Worm (Caenorhabditis elegans): ENCODE data around the gene F38A6.4.

The F38A6.4 gene

DNA sequence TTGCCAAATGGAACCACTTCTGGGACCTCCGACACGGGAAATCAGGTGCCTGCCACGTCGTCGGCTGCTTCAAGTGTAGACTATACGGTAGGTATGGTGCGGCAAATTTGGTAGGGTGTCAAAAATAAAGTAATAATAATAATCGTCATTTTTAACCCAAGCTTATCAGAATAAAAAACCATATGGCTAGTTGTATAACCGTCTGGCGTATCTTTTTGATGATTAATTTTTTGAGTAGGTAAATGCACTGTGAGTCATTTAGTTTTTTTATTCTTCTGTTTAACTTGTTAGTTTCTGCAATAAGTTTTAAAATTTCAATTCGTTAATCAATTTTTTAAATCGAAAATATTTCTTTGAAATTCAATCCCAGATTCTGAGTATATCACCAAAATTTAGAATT lies 19.7 kb downstream of the F38A6.4 start:
- TF ChIP-seq fkh-10 (GFP tag; optimal IDR thresholded peaks at IDR 0.05) (no peak), dve-1 (tag; optimal IDR thresholded peaks at IDR 0.05; ENCODE audit: insufficient read depth) (peak; percentile 21), pha-4 (GFP tag; IDR thresholded peaks at IDR 0.05) (peak; percentile 6; the same call in 1 of the 2 replicates), pha-4 (tag; optimal IDR thresholded peaks at IDR 0.05) (peak; percentile 81), lin-1 (GFP tag; IDR thresholded peaks at IDR 0.05) (no peak), ceh-62 (tag; optimal IDR thresholded peaks at IDR 0.05) (no peak), arid-1 (GFP tag; conservative IDR thresholded peaks at IDR 0.05) (no peak), F37D6.2 (tag; optimal IDR thresholded peaks at IDR 0.05) (no peak), dmd-9 (GFP tag; IDR thresholded peaks at IDR 0.05) (no peak), aha-1 (tag) (peak; percentile 69), pqm-1 (tag; optimal IDR thresholded peaks at IDR 0.05) (no peak), daf-19 (GFP tag; conservative IDR thresholded peaks at IDR 0.05) (no peak), sdz-12 (GFP tag; optimal IDR thresholded peaks at IDR 0.05) (no peak), nhr-25 (tag; optimal IDR thresholded peaks at IDR 0.05; ENCODE audit: borderline replicate concordance, insufficient read depth) (no peak), mdt-29 (GFP tag; IDR thresholded peaks at IDR 0.05) (no peak), daf-8 (GFP tag; IDR thresholded peaks at IDR 0.05) (no peak), daf-16 (GFP tag; optimal IDR thresholded peaks at IDR 0.05) (no peak), daf-16 (tag; optimal IDR thresholded peaks at IDR 0.05) (peak; percentile 6), attf-4 (tag; optimal IDR thresholded peaks at IDR 0.05) (no peak), nhr-76 (tag; optimal IDR thresholded peaks at IDR 0.05) (no peak), daf-12 (tag; optimal IDR thresholded peaks at IDR 0.05) (no peak), nhr-111 (GFP tag; optimal IDR thresholded peaks at IDR 0.05) (no peak), F44E2.7 (GFP tag; IDR thresholded peaks at IDR 0.05) (no peak), ceh-32 (tag; optimal IDR thresholded peaks at IDR 0.05; ENCODE audit: poor library complexity) (no peak), vab-7 (GFP tag; IDR thresholded peaks at IDR 0.05) (no peak), nhr-41 (GFP tag; IDR thresholded peaks at IDR 0.05) (no peak), T20F7.1 (GFP tag; optimal IDR thresholded peaks at IDR 0.05) (no peak), unc-39 (tag; optimal IDR thresholded peaks at IDR 0.05) (no peak), lin-39 (tag; optimal IDR thresholded peaks at IDR 0.05) (no peak), dpl-1 (GFP tag; optimal IDR thresholded peaks at IDR 0.05) (no peak)

DNA sequence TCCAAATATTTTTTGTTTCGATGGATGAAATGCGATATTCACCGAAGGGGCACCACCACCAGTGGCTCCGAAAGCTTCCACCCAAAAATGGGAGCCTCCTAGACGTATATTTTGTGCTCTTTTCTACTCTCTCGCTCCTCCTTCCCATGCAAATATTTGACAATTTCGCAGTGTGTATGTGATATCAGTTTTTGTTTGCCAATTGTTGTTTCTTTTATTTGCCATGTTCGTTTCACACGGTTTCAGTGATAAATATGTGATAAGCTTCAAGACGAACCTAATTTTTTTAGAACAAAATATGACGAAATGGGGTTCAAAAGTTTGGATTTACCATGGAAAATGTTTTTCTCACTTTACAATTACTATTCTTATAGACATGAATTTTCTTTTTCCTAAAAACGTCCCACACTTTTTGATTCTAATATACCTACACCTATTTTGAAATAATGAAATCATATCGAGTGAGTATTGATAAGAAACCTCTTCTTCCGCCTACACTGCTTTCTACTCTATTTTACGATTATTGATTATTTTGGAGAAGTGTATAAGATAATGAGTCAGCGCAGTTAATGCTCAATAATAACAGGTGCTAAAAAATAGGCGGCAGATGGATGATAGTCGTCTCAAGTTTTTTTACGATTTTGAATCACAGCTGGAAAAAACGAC lies 21.2 kb downstream of the F38A6.4 start:
- TF ChIP-seq unc-39 (tag; optimal IDR thresholded peaks at IDR 0.05) (no peak), ceh-44 (GFP tag; IDR thresholded peaks at IDR 0.05) (no peak), daf-16 (GFP tag; optimal IDR thresholded peaks at IDR 0.05) (no peak), daf-16 (tag; optimal IDR thresholded peaks at IDR 0.05) (peak; percentile 41), ceh-28 (tag; optimal IDR thresholded peaks at IDR 0.05) (peak; percentile 9), pqm-1 (tag; optimal IDR thresholded peaks at IDR 0.05) (peak; percentile 67), pha-4 (GFP tag; IDR thresholded peaks at IDR 0.05) (no peak), pha-4 (tag; optimal IDR thresholded peaks at IDR 0.05) (peak; percentile 72), Y5F2A.4 (GFP tag; optimal IDR thresholded peaks at IDR 0.05) (no peak), hlh-11 (tag; optimal IDR thresholded peaks at IDR 0.05) (peak; percentile 15), ces-1 (GFP tag; optimal IDR thresholded peaks at IDR 0.05) (no peak)

DNA sequence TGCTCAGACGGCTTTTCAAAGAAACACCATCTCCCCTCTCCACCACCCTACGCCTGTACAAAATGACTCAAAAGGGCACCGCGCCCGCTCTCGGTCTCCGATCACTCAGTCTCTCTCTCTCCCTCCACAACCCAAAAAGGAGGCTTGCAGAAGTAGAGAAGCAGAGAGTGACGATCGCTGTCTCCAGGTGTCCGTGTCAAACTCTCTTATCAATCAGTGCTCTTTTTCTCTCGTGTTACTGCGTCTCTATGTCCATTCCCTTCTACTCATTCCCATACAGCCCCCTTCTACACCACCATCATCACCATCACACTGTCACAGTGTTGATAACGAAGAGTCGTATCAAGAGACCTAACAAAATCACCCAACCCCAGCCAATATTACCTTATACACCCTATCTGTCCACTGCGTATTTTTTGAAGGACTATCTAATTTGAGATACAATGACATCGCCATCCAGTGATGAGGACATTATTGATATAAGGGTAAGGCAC lies 22.5 kb downstream of the F38A6.4 start, which contains the start of gene pha-4:
Gene pha-4, plus strand, starts transcription at position 444 of the 494 bp plus-strand sequence.
- TF ChIP-seq mes-2 (tag; optimal IDR thresholded peaks at IDR 0.05; ENCODE audit: poor library complexity, severe bottlenecking) (peak; percentile 59), mxl-3 (GFP tag; optimal IDR thresholded peaks at IDR 0.05) (peak; percentile 76), dve-1 (tag; optimal IDR thresholded peaks at IDR 0.05; ENCODE audit: insufficient read depth) (peak; percentile 79), fos-1 (tag; optimal IDR thresholded peaks at IDR 0.05) (no peak), F10B5.3 (tag; optimal IDR thresholded peaks at IDR 0.05) (no peak), aha-1 (tag) (peak; percentile 23), nhr-48 (tag; optimal IDR thresholded peaks at IDR 0.05) (peak; percentile 40), hlh-30 (tag; optimal IDR thresholded peaks at IDR 0.05; ENCODE audit: insufficient read depth) (peak; percentile 54), mep-1 (tag; optimal IDR thresholded peaks at IDR 0.05) (peak; percentile 52), dmd-6 (GFP tag; IDR thresholded peaks at IDR 0.05) (peak; percentile 64; the same call in 1 of the 2 replicates), dpl-1 (GFP tag; optimal IDR thresholded peaks at IDR 0.05) (no peak), php-3 (GFP tag; IDR thresholded peaks at IDR 0.05) (peak; percentile 68), ceh-82 (tag; optimal IDR thresholded peaks at IDR 0.05) (no peak), nhr-102 (tag; optimal IDR thresholded peaks at IDR 0.05) (peak; percentile 32), snpc-1.2 (GFP tag; IDR thresholded peaks at IDR 0.05) (0 out of 2 replicates have a peak, but pooled peaks have one; percentile 28), set-16 (GFP tag; IDR thresholded peaks at IDR 0.05) (peak; percentile 43), pha-4 (GFP tag; IDR thresholded peaks at IDR 0.05) (no peak), pha-4 (tag; optimal IDR thresholded peaks at IDR 0.05) (peak; percentile 95)
